Worm (Caenorhabditis elegans): Measurements from ENCODE around the gene F27D9.7.

DNA sequence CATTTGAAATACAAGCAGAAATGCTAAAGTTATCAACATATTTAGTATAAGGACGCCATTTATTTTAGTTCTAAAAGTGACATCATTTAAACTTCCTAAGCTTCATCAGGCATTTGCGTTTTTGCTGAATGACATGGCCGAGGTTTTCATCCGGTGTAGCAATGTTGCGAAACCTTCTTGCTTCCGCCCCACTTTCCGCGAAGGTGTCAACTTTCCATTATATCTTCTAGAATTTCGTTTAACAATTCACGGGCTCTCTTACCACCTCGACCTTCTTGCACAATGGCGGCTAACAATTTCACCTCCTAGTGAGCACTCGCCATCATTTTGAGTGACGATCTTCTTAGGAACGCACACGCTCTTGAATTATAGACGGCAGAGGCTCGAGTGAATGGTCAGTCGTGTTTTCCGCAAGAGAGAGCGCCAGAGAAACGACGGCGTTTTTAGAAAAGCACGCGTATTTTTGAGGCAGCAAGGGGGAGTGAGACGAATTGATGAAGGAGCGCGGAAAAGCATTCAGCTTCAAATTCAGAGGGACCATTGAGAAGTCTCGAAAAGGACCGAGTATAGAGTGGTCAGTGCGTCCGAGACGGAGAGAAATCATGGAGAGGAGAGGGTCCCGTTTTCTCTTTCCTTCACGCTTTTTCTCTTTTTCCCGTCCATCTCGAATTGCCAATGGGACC, 16.7 kb downstream of the F27D9.7 start:
- TF ChIP-seq flt-1 (GFP tag; IDR thresholded peaks at IDR 0.05) (no peak), T22C8.4 (GFP tag; IDR thresholded peaks at IDR 0.05) (no peak), tab-1 (GFP tag; IDR thresholded peaks at IDR 0.05) (no peak), ref-1 (GFP tag; conservative IDR thresholded peaks at IDR 0.05) (no peak), klf-2 (GFP tag; conservative IDR thresholded peaks at IDR 0.05) (no peak), ztf-23 (GFP tag; IDR thresholded peaks at IDR 0.05) (no peak)

Data from whole organism, midembryonic.